Worm (Caenorhabditis elegans) whole organism, L1 larva: ENCODE results near the gene cyk-7.

ENCODE experiments used
- C04F5.9 ChIP-seq: sonication (generic microtip); optimal IDR thresholded peaks from 2 replicates; lab custom pipeline; 2016; ENCODE audit warnings: missing genetic modification characterization, missing compliant biosample characterization
- C16A3.4 ChIP-seq: fragments of 150-350 bp; optimal IDR thresholded peaks from 2 replicates; lab custom pipeline; 2014; ENCODE audit warnings: missing biosample characterization, missing genetic modification characterization
- F16B12.6 ChIP-seq: fragments of 150-350 bp; optimal IDR thresholded peaks from 2 replicates; lab custom pipeline; 2014; ENCODE audit warnings: missing biosample characterization, missing genetic modification characterization
- Y116A8C.19 ChIP-seq: sonication (generic microtip); optimal IDR thresholded peaks from 2 replicates; lab custom pipeline; 2016; ENCODE audit warnings: missing compliant biosample characterization, missing genetic modification characterization, borderline replicate concordance
- aha-1 ChIP-seq: fragments of 150-350 bp; optimal IDR thresholded peaks from 2 replicates; lab custom pipeline; 2014; ENCODE audit warnings: missing biosample characterization, missing genetic modification characterization
- ama-1 ChIP-seq: fragments of 150-350 bp; optimal IDR thresholded peaks from 2 replicates; lab custom pipeline; 2014
- ceh-8 ChIP-seq: fragments of 200-800 bp; sonication (Bioruptor generic); optimal IDR thresholded peaks from 2 replicates; lab custom pipeline; 2018; ENCODE audit warnings: mild to moderate bottlenecking, missing genetic modification characterization, moderate library complexity, missing compliant biosample characterization
- dpl-1 ChIP-seq, 3 experiments: fragments of 150-350 bp in 2 of 3; sonication (generic microtip) in 1 of 3; optimal IDR thresholded peaks; 2 replicates each; lab custom pipeline; 2014 to 2017; ENCODE audit warnings: missing biosample characterization in 3 of 3, missing genetic modification characterization in 3 of 3, missing genetic modification reagents in 3 of 3
- dsc-1 ChIP-seq: sonication (generic microtip); optimal IDR thresholded peaks from 2 replicates; lab custom pipeline; 2016; ENCODE audit warnings: mild to moderate bottlenecking, missing genetic modification characterization, missing compliant biosample characterization
- efl-1 ChIP-seq, 4 experiments: fragments of 150-350 bp; optimal IDR thresholded peaks in 3 of 4; peaks in 1 of 4; 1 replicate in 1 of 4; 2 replicates in 3 of 4; lab custom pipeline; 2014; ENCODE audit warnings: missing biosample characterization in 2 of 4, missing genetic modification characterization in 2 of 4, missing genetic modification reagents in 2 of 4
- egl-27 ChIP-seq, 2 experiments: fragments of 150-350 bp in 1 of 2; sonication (generic microtip); optimal IDR thresholded peaks; 3 replicates each; lab custom pipeline; 2017 to 2018; ENCODE audit warnings: missing biosample characterization in 2 of 2, missing genetic modification characterization in 2 of 2, missing genetic modification reagents in 2 of 2
- elt-3 ChIP-seq, 6 experiments: fragments of 150-350 bp in 1 of 6; sonication (generic microtip); optimal IDR thresholded peaks; 2 replicates each; lab custom pipeline; 2017 to 2018; ENCODE audit warnings: missing biosample characterization in 6 of 6, missing genetic modification characterization in 6 of 6, inconsistent platforms in 1 of 6
- ets-5 ChIP-seq: fragments of 200-800 bp; sonication (Bioruptor generic); IDR thresholded peaks from 2 replicates; pipeline ENCODE4 v1.3.6; 2022; ENCODE audit warnings: missing genetic modification characterization, missing compliant biosample characterization
- fkh-10 ChIP-seq: sonication (generic microtip); optimal IDR thresholded peaks from 2 replicates; lab custom pipeline; 2017; ENCODE audit warnings: missing biosample characterization, missing genetic modification reagents, missing genetic modification characterization
- fkh-4 ChIP-seq: sonication (generic microtip); optimal IDR thresholded peaks from 2 replicates; lab custom pipeline; 2016; ENCODE audit warnings: missing compliant biosample characterization, missing genetic modification characterization, borderline replicate concordance
- fos-1 ChIP-seq: fragments of 150-350 bp; optimal IDR thresholded peaks from 2 replicates; lab custom pipeline; 2014; ENCODE audit warnings: missing biosample characterization, missing genetic modification characterization
- hlh-4 ChIP-seq: sonication (generic microtip); optimal IDR thresholded peaks from 2 replicates; lab custom pipeline; 2016; ENCODE audit warnings: mild to moderate bottlenecking, missing genetic modification characterization, missing compliant biosample characterization
- hpl-2 ChIP-seq: fragments of 150-350 bp; optimal IDR thresholded peaks from 2 replicates; lab custom pipeline; 2014; ENCODE audit warnings: missing biosample characterization, missing genetic modification reagents, missing genetic modification characterization
- isw-1 ChIP-seq: fragments of 200-800 bp; sonication (Bioruptor generic); IDR thresholded peaks from 2 replicates; pipeline ENCODE4 v1.3.6; 2022; ENCODE audit warnings: missing genetic modification characterization, missing compliant biosample characterization
- jun-1 ChIP-seq: fragments of 150-350 bp; optimal IDR thresholded peaks from 2 replicates; lab custom pipeline; 2014; ENCODE audit warnings: missing biosample characterization, missing genetic modification reagents, missing genetic modification characterization
- lin-14 ChIP-seq: fragments of 200-800 bp; sonication (Bioruptor generic); optimal IDR thresholded peaks from 2 replicates; lab custom pipeline; 2018; ENCODE audit warnings: mild to moderate bottlenecking, missing genetic modification characterization, moderate library complexity, missing compliant biosample characterization
- lin-15B ChIP-seq: fragments of 150-350 bp; sonication (generic microtip); optimal IDR thresholded peaks from 3 replicates; lab custom pipeline; 2014; ENCODE audit warnings: missing biosample characterization, missing genetic modification characterization
- lin-39 ChIP-seq: fragments of 150-350 bp; optimal IDR thresholded peaks from 2 replicates; lab custom pipeline; 2014; ENCODE audit warnings: missing biosample characterization, missing genetic modification reagents, missing genetic modification characterization
- lsy-2 ChIP-seq, 2 experiments: fragments of 150-350 bp; optimal IDR thresholded peaks; 2 replicates each; lab custom pipeline; 2014; ENCODE audit warnings: missing biosample characterization in 2 of 2, missing genetic modification characterization in 2 of 2
- mdl-1 ChIP-seq, 2 experiments: fragments of 150-350 bp; optimal IDR thresholded peaks; 2 replicates each; lab custom pipeline; 2014 to 2017; ENCODE audit warnings: missing biosample characterization in 2 of 2, missing genetic modification characterization in 2 of 2, inconsistent platforms in 1 of 2
- mef-2 ChIP-seq: fragments of 150-350 bp; optimal IDR thresholded peaks from 2 replicates; lab custom pipeline; 2014; ENCODE audit warnings: missing biosample characterization, missing genetic modification characterization
- nhr-20 ChIP-seq: sonication (generic microtip); optimal IDR thresholded peaks from 2 replicates; lab custom pipeline; 2016; ENCODE audit warnings: mild to moderate bottlenecking, missing genetic modification characterization, missing compliant biosample characterization
- nhr-237 ChIP-seq: fragments of 150-350 bp; optimal IDR thresholded peaks from 2 replicates; lab custom pipeline; 2014; ENCODE audit warnings: missing biosample characterization, missing genetic modification characterization
- nhr-47 ChIP-seq: sonication (generic microtip); optimal IDR thresholded peaks from 2 replicates; lab custom pipeline; 2016; ENCODE audit warnings: mild to moderate bottlenecking, missing genetic modification characterization, moderate library complexity, missing compliant biosample characterization
- nhr-71 ChIP-seq: sonication (generic microtip); optimal IDR thresholded peaks from 2 replicates; lab custom pipeline; 2016; ENCODE audit warnings: mild to moderate bottlenecking, missing genetic modification characterization, moderate library complexity, missing compliant biosample characterization
- nhr-76 ChIP-seq: sonication (generic microtip); optimal IDR thresholded peaks from 2 replicates; lab custom pipeline; 2017; ENCODE audit warnings: missing biosample characterization, missing genetic modification characterization
- nhr-84 ChIP-seq: sonication (generic microtip); optimal IDR thresholded peaks from 2 replicates; lab custom pipeline; 2017; ENCODE audit warnings: missing biosample characterization, missing genetic modification characterization
- nhr-85 ChIP-seq: sonication (generic microtip); peaks from one replicate; lab custom pipeline; 2016; ENCODE audit warnings: missing genetic modification characterization, inconsistent platforms, missing compliant biosample characterization
- nhr-90 ChIP-seq: sonication (generic microtip); optimal IDR thresholded peaks from 2 replicates; lab custom pipeline; 2016; ENCODE audit warnings: mild to moderate bottlenecking, missing genetic modification characterization, missing compliant biosample characterization; ENCODE audit not compliant: poor library complexity
- pag-3 ChIP-seq: sonication (generic microtip); optimal IDR thresholded peaks from 2 replicates; lab custom pipeline; 2017; ENCODE audit warnings: missing genetic modification characterization, mild to moderate bottlenecking, missing compliant biosample characterization, antibody characterized with exemption, borderline replicate concordance; ENCODE audit not compliant: insufficient read depth
- pax-3 ChIP-seq: fragments of 200-800 bp; sonication (Bioruptor generic); optimal IDR thresholded peaks from 2 replicates; lab custom pipeline; 2018; ENCODE audit warnings: mild to moderate bottlenecking, missing genetic modification characterization, moderate library complexity, missing compliant biosample characterization
- pqm-1 ChIP-seq: sonication (generic microtip); optimal IDR thresholded peaks from 3 replicates; lab custom pipeline; 2017; ENCODE audit warnings: missing biosample characterization, missing genetic modification characterization
- rnt-1 ChIP-seq: sonication (generic microtip); optimal IDR thresholded peaks from 2 replicates; lab custom pipeline; 2016; ENCODE audit warnings: mild to moderate bottlenecking, missing genetic modification characterization, moderate library complexity, missing compliant biosample characterization
- skn-1 ChIP-seq: fragments of 150-350 bp; optimal IDR thresholded peaks from 2 replicates; lab custom pipeline; 2014; ENCODE audit warnings: missing biosample characterization, missing genetic modification characterization
- snpc-4 ChIP-seq: fragments of 150-350 bp; optimal IDR thresholded peaks from 2 replicates; lab custom pipeline; 2014; ENCODE audit warnings: missing biosample characterization, missing genetic modification characterization
- swsn-7 ChIP-seq: sonication (generic microtip); optimal IDR thresholded peaks from 2 replicates; lab custom pipeline; 2016; ENCODE audit warnings: missing genetic modification characterization, missing compliant biosample characterization
- tbx-2 ChIP-seq: sonication (generic microtip); optimal IDR thresholded peaks from 2 replicates; lab custom pipeline; 2016; ENCODE audit warnings: missing genetic modification characterization, missing compliant biosample characterization
- unc-30 ChIP-seq: sonication (generic microtip); optimal IDR thresholded peaks from 2 replicates; lab custom pipeline; 2017; ENCODE audit warnings: missing biosample characterization, missing genetic modification characterization
- unc-62 ChIP-seq: fragments of 150-350 bp; optimal IDR thresholded peaks from 2 replicates; lab custom pipeline; 2014; ENCODE audit warnings: missing biosample characterization, missing genetic modification reagents, missing genetic modification characterization
- unc-86 ChIP-seq: sonication (generic microtip); optimal IDR thresholded peaks from 2 replicates; lab custom pipeline; 2016; ENCODE audit warnings: missing genetic modification characterization, missing compliant biosample characterization
- unc-98 ChIP-seq: fragments of 200-800 bp; sonication (Bioruptor generic); IDR thresholded peaks from 2 replicates; pipeline ENCODE4 v1.3.6; 2022; ENCODE audit warnings: missing genetic modification characterization, missing compliant biosample characterization
- xbp-1 ChIP-seq: sonication (generic microtip); optimal IDR thresholded peaks from 2 replicates; lab custom pipeline; 2016; ENCODE audit warnings: missing genetic modification characterization, missing compliant biosample characterization
- zag-1 ChIP-seq: fragments of 150-350 bp; optimal IDR thresholded peaks from 2 replicates; lab custom pipeline; 2014; ENCODE audit warnings: missing biosample characterization, missing genetic modification characterization
- zip-4 ChIP-seq: fragments of 200-800 bp; sonication (Bioruptor generic); optimal IDR thresholded peaks from 2 replicates; lab custom pipeline; 2018; ENCODE audit warnings: mild to moderate bottlenecking, missing genetic modification characterization, moderate library complexity, missing compliant biosample characterization
- ztf-11 ChIP-seq, 2 experiments: sonication (generic microtip); optimal IDR thresholded peaks; 2 replicates each; lab custom pipeline; 2016 to 2017; ENCODE audit warnings: missing genetic modification characterization in 2 of 2, missing biosample characterization in 1 of 2, missing compliant biosample characterization in 1 of 2

The cyk-7 gene

DNA sequence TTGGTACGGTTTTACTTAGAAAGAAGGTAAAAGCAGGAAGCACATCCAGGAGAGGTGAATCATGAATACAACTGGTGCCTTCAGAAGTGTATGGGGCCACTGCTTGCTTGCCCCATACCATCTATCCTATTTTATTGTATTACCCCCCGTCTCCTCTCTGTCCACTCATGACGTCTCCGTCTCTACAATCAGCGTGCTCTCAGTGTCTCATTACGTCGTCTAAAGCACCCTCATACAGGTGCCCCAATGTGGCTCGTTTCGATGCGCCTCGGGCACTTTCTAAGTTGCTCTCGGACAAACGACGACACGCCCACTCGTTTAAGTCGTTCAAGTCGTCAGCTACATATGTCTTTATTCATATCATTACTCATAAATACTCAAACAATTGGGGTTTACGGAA lies 28.8 kb upstream of the cyk-7 start:
- TF ChIP-seq C16A3.4 (tag; lab: Kevin White, UChicago), result no peak
- no peak for TF ChIP-seq efl-1 (optimal IDR thresholded peaks at IDR 0.05; lab: Kevin White, UChicago)
- peak in 1 of 2 experiments; percentile 21 for TF ChIP-seq efl-1 (GFP tag; optimal IDR thresholded peaks at IDR 0.05 in 1 of 2; lab: Kevin White, UChicago)
- peak; percentile 22 for TF ChIP-seq unc-86

DNA sequence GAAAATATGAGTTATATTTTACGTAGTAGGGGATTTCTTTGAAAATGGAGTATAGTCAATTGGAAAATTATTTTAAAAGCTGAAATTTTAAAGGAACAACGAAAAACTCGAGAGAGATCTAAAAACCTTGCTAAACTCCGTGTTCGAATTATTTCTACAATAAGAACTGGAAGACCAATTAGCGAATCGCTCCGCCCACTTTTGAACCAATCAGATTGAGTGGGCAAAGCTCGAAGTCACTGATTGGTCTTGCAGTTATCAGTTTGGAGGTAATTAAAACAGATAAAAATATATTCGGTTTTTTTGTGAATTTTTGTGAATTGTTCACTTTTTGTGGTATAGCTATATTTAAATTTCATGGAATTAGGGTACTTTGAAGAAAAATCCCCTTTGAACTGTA lies 28.1 kb upstream of the cyk-7 start:
- TF ChIP-seq Y116A8C.19 (tag; lab: Kevin White, UChicago) (no peak), ama-1 (no peak), hlh-4 (tag; lab: Kevin White, UChicago) (no peak), nhr-71 (tag; lab: Kevin White, UChicago) (no peak), C04F5.9 (no peak), swsn-7 (no peak), nhr-47 (tag; lab: Kevin White, UChicago) (no peak), zag-1 (tag; lab: Kevin White, UChicago) (no peak)

DNA sequence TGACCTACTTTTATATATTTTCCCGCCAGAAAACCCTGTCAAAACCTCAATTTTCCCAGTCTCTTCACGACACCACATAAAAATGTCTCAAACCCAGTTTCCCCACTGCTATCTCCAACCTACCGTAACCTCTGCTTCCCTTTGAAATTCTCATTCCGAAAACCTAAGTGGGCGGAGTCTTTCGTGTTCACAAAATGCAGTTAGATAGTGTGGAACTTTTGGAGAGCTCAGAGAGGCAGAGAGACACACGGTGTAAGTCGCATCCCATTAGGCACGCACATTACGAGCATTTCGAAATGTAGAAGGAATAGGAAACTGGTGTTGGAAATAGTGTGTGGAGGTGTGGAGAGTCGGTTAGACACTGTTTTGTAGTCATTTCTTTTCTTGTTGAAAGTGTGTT lies 24.7 kb upstream of the cyk-7 start:
- TF ChIP-seq dpl-1 (GFP tag; optimal IDR thresholded peaks at IDR 0.05; lab: Kevin White, UChicago), result no peak
- no peak for TF ChIP-seq dsc-1 (tag; lab: Kevin White, UChicago)
- peak; percentile 74 for TF ChIP-seq nhr-85 (tag; lab: Kevin White, UChicago)
- TF ChIP-seq nhr-20, result no peak
- TF ChIP-seq unc-30 (tag; lab: Kevin White, UChicago), result no peak
- TF ChIP-seq ceh-8 (GFP tag; lab: Kevin White, UChicago), result no peak
- TF ChIP-seq ztf-11 (tag; optimal IDR thresholded peaks at IDR 0.05; lab: Kevin White, UChicago), result no peak
- TF ChIP-seq lsy-2 (tag; optimal IDR thresholded peaks at IDR 0.05; lab: Kevin White, UChicago), result peak; percentile 25 to 59
- no peak for TF ChIP-seq pqm-1 (tag; lab: Kevin White, UChicago)
- TF ChIP-seq mef-2, result no peak
- no peak for TF ChIP-seq tbx-2 (tag; lab: Kevin White, UChicago)
- peak; percentile 38 for TF ChIP-seq unc-86
- no peak for TF ChIP-seq mdl-1 (tag; optimal IDR thresholded peaks at IDR 0.05; lab: Kevin White, UChicago)
- peak; percentile 7 for TF ChIP-seq rnt-1 (tag; lab: Kevin White, UChicago)
- no peak for TF ChIP-seq fos-1
- TF ChIP-seq unc-98, result no peak
- TF ChIP-seq pax-3, result no peak
- no peak for TF ChIP-seq aha-1 (tag; lab: Kevin White, UChicago)
- TF ChIP-seq nhr-90 (tag; lab: Kevin White, UChicago), result no peak
- TF ChIP-seq zip-4 (GFP tag; lab: Kevin White, UChicago), result no peak
- no peak for TF ChIP-seq jun-1 (tag; lab: Kevin White, UChicago)
- no peak for TF ChIP-seq ets-5 (GFP tag; lab: Robert Waterston, UW)
- TF ChIP-seq xbp-1 (tag; lab: Kevin White, UChicago), result no peak
- TF ChIP-seq swsn-7, result no peak
- TF ChIP-seq nhr-237 (tag; lab: Kevin White, UChicago), result no peak
- no peak for TF ChIP-seq zag-1 (tag; lab: Kevin White, UChicago)
- peak; percentile 23 for TF ChIP-seq lin-14
- no peak for TF ChIP-seq elt-3 (tag; optimal IDR thresholded peaks at IDR 0.05; lab: Kevin White, UChicago)
- TF ChIP-seq pag-3 (tag; lab: Kevin White, UChicago), result no peak

ce11 chrIII:7818965-7819364 lies 23.8 kb upstream of the cyk-7 start:
- TF ChIP-seq lin-15B (tag; lab: Kevin White, UChicago), result no peak
- no peak for TF ChIP-seq nhr-84 (tag; lab: Kevin White, UChicago)
- no peak for TF ChIP-seq hpl-2 (GFP tag; lab: Kevin White, UChicago)
- TF ChIP-seq fkh-4 (tag; lab: Kevin White, UChicago), result no peak
- TF ChIP-seq fkh-10, result no peak
- no peak for TF ChIP-seq lin-39 (tag; lab: Kevin White, UChicago)
- no peak for TF ChIP-seq egl-27 (tag; optimal IDR thresholded peaks at IDR 0.05; lab: Kevin White, UChicago)
- no peak for TF ChIP-seq fos-1
- no peak for TF ChIP-seq unc-62
- TF ChIP-seq jun-1 (tag; lab: Kevin White, UChicago), result no peak
- no peak for TF ChIP-seq isw-1 (GFP tag; lab: Robert Waterston, UW)
- TF ChIP-seq F16B12.6, result no peak
- no peak for TF ChIP-seq skn-1
- TF ChIP-seq nhr-76 (tag; lab: Kevin White, UChicago), result no peak
- no peak for TF ChIP-seq snpc-4 (tag; lab: Kevin White, UChicago)
- no peak for TF ChIP-seq nhr-71 (tag; lab: Kevin White, UChicago)
- no peak for TF ChIP-seq tbx-2 (tag; lab: Kevin White, UChicago)
- TF ChIP-seq dsc-1 (tag; lab: Kevin White, UChicago), result no peak
